Worm (Caenorhabditis elegans) whole organism, young adult: ENCODE data around the gene Y94H6A.3.

Source experiments
- B0019.2 ChIP-seq: fragments of 200-800 bp; sonication (Bioruptor generic); conservative IDR thresholded peaks from 2 replicates; pipeline ENCODE4 v1.3.6; 2022; ENCODE audit warnings: missing genetic modification reagents, missing genetic modification characterization, missing compliant biosample characterization
- B0035.1 ChIP-seq: sonication (generic microtip); optimal IDR thresholded peaks from 2 replicates; lab custom pipeline; 2016; ENCODE audit warnings: missing genetic modification characterization, mild to moderate bottlenecking, missing compliant biosample characterization, missing genotype, missing genetic modification reagents
- C06A6.2 ChIP-seq: fragments of 200-800 bp; sonication (Bioruptor generic); conservative IDR thresholded peaks from 2 replicates; pipeline ENCODE4 v1.3.6; 2022; ENCODE audit warnings: missing genetic modification characterization, missing compliant biosample characterization
- F22D6.2 ChIP-seq: sonication (generic microtip); optimal IDR thresholded peaks from 2 replicates; lab custom pipeline; 2016; ENCODE audit warnings: mild to moderate bottlenecking, missing genetic modification characterization, missing compliant biosample characterization
- F23B12.7 ChIP-seq: sonication (generic microtip); optimal IDR thresholded peaks from 2 replicates; lab custom pipeline; 2017; ENCODE audit warnings: missing genetic modification characterization, mild to moderate bottlenecking, missing compliant biosample characterization, antibody characterized with exemption, moderate library complexity; ENCODE audit not compliant: insufficient read depth
- F52B5.7 ChIP-seq: sonication (generic microtip); optimal IDR thresholded peaks from 2 replicates; lab custom pipeline; 2016; ENCODE audit warnings: mild to moderate bottlenecking, missing genetic modification characterization, missing compliant biosample characterization
- F55B11.4 ChIP-seq: sonication (generic microtip); optimal IDR thresholded peaks from 2 replicates; lab custom pipeline; 2016; ENCODE audit warnings: missing compliant biosample characterization, missing genetic modification characterization, borderline replicate concordance; ENCODE audit not compliant: insufficient read depth
- F57C9.4 ChIP-seq: sonication (generic microtip); optimal IDR thresholded peaks from 2 replicates; lab custom pipeline; 2017; ENCODE audit warnings: mild to moderate bottlenecking, missing genetic modification characterization, missing compliant biosample characterization
- K12H6.12 ChIP-seq: fragments of 200-800 bp; sonication (Bioruptor generic); optimal IDR thresholded peaks from 2 replicates; lab custom pipeline; 2018; ENCODE audit warnings: mild to moderate bottlenecking, missing genetic modification characterization, missing compliant biosample characterization
- T07F8.4 ChIP-seq: sonication (generic microtip); optimal IDR thresholded peaks from 2 replicates; lab custom pipeline; 2016; ENCODE audit warnings: mild to moderate bottlenecking, missing genetic modification characterization, moderate library complexity, missing compliant biosample characterization
- T26A5.8 ChIP-seq: sonication (generic microtip); optimal IDR thresholded peaks from 2 replicates; lab custom pipeline; 2016; ENCODE audit warnings: missing genetic modification characterization, missing compliant biosample characterization
- Y95B8A.8 ChIP-seq: fragments of 200-800 bp; sonication (Bioruptor generic); IDR thresholded peaks from 2 replicates; pipeline ENCODE4 v1.3.6; 2022; ENCODE audit warnings: missing genetic modification reagents, missing genetic modification characterization, missing compliant biosample characterization
- ZK185.1 ChIP-seq: sonication (generic microtip); optimal IDR thresholded peaks from 2 replicates; lab custom pipeline; 2016; ENCODE audit warnings: mild to moderate bottlenecking, missing genetic modification characterization, missing compliant biosample characterization; ENCODE audit not compliant: poor library complexity, severe bottlenecking
- ama-1 ChIP-seq, 3 experiments: fragments of 150-350 bp in 1 of 3; sonication (generic microtip) in 2 of 3; optimal IDR thresholded peaks; 2 replicates each; lab custom pipeline; 2014 to 2018; ENCODE audit warnings: missing biosample characterization in 2 of 3, missing genetic modification characterization in 2 of 3, missing genetic modification reagents in 2 of 3
- aptf-3 ChIP-seq: fragments of 200-800 bp; sonication (Bioruptor generic); IDR thresholded peaks from 2 replicates; pipeline ENCODE4 v1.3.6; 2022; ENCODE audit warnings: missing genetic modification characterization, missing compliant biosample characterization
- athp-1 ChIP-seq: sonication (generic microtip); optimal IDR thresholded peaks from 2 replicates; lab custom pipeline; 2017; ENCODE audit warnings: mild to moderate bottlenecking, missing genetic modification characterization, missing compliant biosample characterization
- ccch-3 ChIP-seq: fragments of 200-800 bp; sonication (Bioruptor generic); optimal IDR thresholded peaks from 2 replicates; lab custom pipeline; 2018; ENCODE audit warnings: mild to moderate bottlenecking, missing genetic modification characterization, missing compliant biosample characterization
- cebp-1 ChIP-seq, 2 experiments: fragments of 200-800 bp in 1 of 2; sonication (Bioruptor generic) in 1 of 2; sonication (generic microtip) in 1 of 2; IDR thresholded peaks in 1 of 2; optimal IDR thresholded peaks in 1 of 2; 2 replicates each; pipeline versions ENCODE4 v1.3.6 to Lab custom; 2017 to 2022; ENCODE audit warnings: missing compliant biosample characterization in 2 of 2, missing genetic modification characterization in 2 of 2, mild to moderate bottlenecking in 1 of 2, missing genetic modification reagents in 1 of 2, moderate library complexity in 1 of 2
- ceh-100 ChIP-seq: fragments of 200-800 bp; sonication (Bioruptor generic); IDR thresholded peaks from 2 replicates; pipeline ENCODE4 v1.3.6; 2022; ENCODE audit warnings: missing genetic modification reagents, missing genetic modification characterization, missing compliant biosample characterization
- ceh-58 ChIP-seq: fragments of 200-800 bp; sonication (Bioruptor generic); IDR thresholded peaks from 2 replicates; pipeline ENCODE4 v1.3.6; 2022; ENCODE audit warnings: missing genetic modification characterization, missing compliant biosample characterization
- ceh-79 ChIP-seq: sonication (generic microtip); optimal IDR thresholded peaks from 2 replicates; lab custom pipeline; 2017; ENCODE audit warnings: mild to moderate bottlenecking, missing genetic modification characterization, missing compliant biosample characterization
- die-1 ChIP-seq: sonication (generic microtip); optimal IDR thresholded peaks from 2 replicates; lab custom pipeline; 2016; ENCODE audit warnings: missing genotype, mild to moderate bottlenecking, missing genetic modification characterization, missing compliant biosample characterization
- dox-1 ChIP-seq: fragments of 200-800 bp; sonication (Bioruptor generic); IDR thresholded peaks from 2 replicates; pipeline ENCODE4 v1.3.6; 2022; ENCODE audit warnings: missing genetic modification reagents, missing genetic modification characterization, missing compliant biosample characterization
- efl-1 ChIP-seq: fragments of 150-350 bp; optimal IDR thresholded peaks from 2 replicates; lab custom pipeline; 2014; ENCODE audit warnings: missing biosample characterization, missing genetic modification reagents, missing genetic modification characterization
- fkh-3 ChIP-seq: sonication (generic microtip); optimal IDR thresholded peaks from 2 replicates; lab custom pipeline; 2016; ENCODE audit warnings: mild to moderate bottlenecking, missing genetic modification characterization, missing compliant biosample characterization
- gei-17 ChIP-seq: fragments of 200-800 bp; sonication (Bioruptor generic); optimal IDR thresholded peaks from 2 replicates; lab custom pipeline; 2018; ENCODE audit warnings: mild to moderate bottlenecking, missing genetic modification characterization, missing compliant biosample characterization
- hlh-12 ChIP-seq: sonication (generic microtip); optimal IDR thresholded peaks from 2 replicates; lab custom pipeline; 2016; ENCODE audit warnings: missing genetic modification characterization, missing compliant biosample characterization
- hlh-26 ChIP-seq: fragments of 200-800 bp; sonication (Bioruptor generic); conservative IDR thresholded peaks from 2 replicates; pipeline ENCODE4 v1.3.6; 2022; ENCODE audit warnings: missing genetic modification reagents, missing genetic modification characterization, missing compliant biosample characterization
- hrde-1 ChIP-seq: sonication (generic microtip); optimal IDR thresholded peaks from 2 replicates; lab custom pipeline; 2016; ENCODE audit warnings: missing genetic modification characterization, mild to moderate bottlenecking, missing compliant biosample characterization, moderate library complexity, missing genotype, missing genetic modification reagents, borderline replicate concordance
- lag-1 ChIP-seq: fragments of 200-800 bp; sonication (Bioruptor generic); IDR thresholded peaks from 2 replicates; pipeline ENCODE4 v1.3.6; 2022; ENCODE audit warnings: missing genetic modification reagents, missing genetic modification characterization, missing compliant biosample characterization
- lin-26 ChIP-seq: fragments of 200-800 bp; sonication (Bioruptor generic); IDR thresholded peaks from 2 replicates; pipeline ENCODE4 v1.3.6; 2022; ENCODE audit warnings: missing genetic modification reagents, missing genetic modification characterization, missing compliant biosample characterization
- lin-54 ChIP-seq: fragments of 200-800 bp; sonication (Bioruptor generic); optimal IDR thresholded peaks from 2 replicates; lab custom pipeline; 2018; ENCODE audit warnings: mild to moderate bottlenecking, missing genetic modification characterization, missing compliant biosample characterization
- madf-3 ChIP-seq: fragments of 200-800 bp; sonication (Bioruptor generic); IDR thresholded peaks from 2 replicates; pipeline ENCODE4 v1.3.6; 2022; ENCODE audit warnings: missing genetic modification reagents, missing genetic modification characterization, missing compliant biosample characterization
- madf-6 ChIP-seq: fragments of 200-800 bp; sonication (Bioruptor generic); IDR thresholded peaks from 2 replicates; pipeline ENCODE4 v1.3.6; 2022; ENCODE audit warnings: missing genetic modification reagents, missing genetic modification characterization, missing compliant biosample characterization
- mxl-1 ChIP-seq: sonication (generic microtip); optimal IDR thresholded peaks from 2 replicates; lab custom pipeline; 2016; ENCODE audit warnings: missing genetic modification characterization, missing compliant biosample characterization
- nfya-1 ChIP-seq: sonication (generic microtip); optimal IDR thresholded peaks from 2 replicates; lab custom pipeline; 2017; ENCODE audit warnings: antibody characterized with exemption, missing compliant biosample characterization, missing genetic modification characterization, borderline replicate concordance; ENCODE audit not compliant: insufficient read depth
- nfya-2 ChIP-seq: fragments of 200-800 bp; sonication (Bioruptor generic); IDR thresholded peaks from 2 replicates; pipeline ENCODE4 v1.3.6; 2022; ENCODE audit warnings: missing genetic modification reagents, missing genetic modification characterization, missing compliant biosample characterization
- nhr-80 ChIP-seq: sonication (generic microtip); optimal IDR thresholded peaks from 2 replicates; lab custom pipeline; 2016; ENCODE audit warnings: missing genetic modification characterization, missing compliant biosample characterization
- pbrm-1 ChIP-seq: fragments of 200-800 bp; sonication (Bioruptor generic); IDR thresholded peaks from 2 replicates; pipeline ENCODE4 v1.3.6; 2022; ENCODE audit warnings: missing genetic modification reagents, missing genetic modification characterization, missing compliant biosample characterization
- pha-4 ChIP-seq: fragments of 150-350 bp; sonication (generic microtip); optimal IDR thresholded peaks from 2 replicates; lab custom pipeline; 2014; ENCODE audit warnings: missing biosample characterization, missing genetic modification reagents, missing genetic modification characterization
- repo-1 ChIP-seq: sonication (generic microtip); optimal IDR thresholded peaks from 2 replicates; lab custom pipeline; 2017; ENCODE audit warnings: mild to moderate bottlenecking, missing genetic modification characterization, missing compliant biosample characterization
- rpc-1 ChIP-seq, 2 experiments: fragments of 150-350 bp in 1 of 2; sonication (generic microtip) in 1 of 2; optimal IDR thresholded peaks; 2 replicates each; lab custom pipeline; 2014 to 2018; ENCODE audit warnings: missing biosample characterization in 1 of 2, missing genetic modification characterization in 1 of 2, missing genetic modification reagents in 1 of 2, missing genotype in 1 of 2
- snpc-1.1 ChIP-seq: sonication (generic microtip); optimal IDR thresholded peaks from 2 replicates; lab custom pipeline; 2017; ENCODE audit warnings: missing genetic modification characterization, mild to moderate bottlenecking, missing compliant biosample characterization, antibody characterized with exemption, moderate library complexity, missing genotype, missing genetic modification reagents; ENCODE audit not compliant: insufficient read depth
- tbp1 ChIP-seq: fragments of 200-800 bp; sonication (Bioruptor generic); optimal IDR thresholded peaks from 2 replicates; lab custom pipeline; 2018; ENCODE audit warnings: mild to moderate bottlenecking, missing genetic modification characterization, missing compliant biosample characterization
- zfh-2 ChIP-seq: fragments of 200-800 bp; sonication (Bioruptor generic); conservative IDR thresholded peaks from 2 replicates; pipeline ENCODE4 v1.3.6; 2022; ENCODE audit warnings: missing genetic modification reagents, missing genetic modification characterization, missing compliant biosample characterization
- zim-3 ChIP-seq: sonication (generic microtip); optimal IDR thresholded peaks from 2 replicates; lab custom pipeline; 2017; ENCODE audit warnings: mild to moderate bottlenecking, missing genetic modification characterization, moderate library complexity, missing compliant biosample characterization
- ztf-26 ChIP-seq: sonication (generic microtip); optimal IDR thresholded peaks from 2 replicates; lab custom pipeline; 2017; ENCODE audit warnings: missing genetic modification characterization, missing compliant biosample characterization
- ztf-3 ChIP-seq: fragments of 200-800 bp; sonication (Bioruptor generic); optimal IDR thresholded peaks from 2 replicates; lab custom pipeline; 2018; ENCODE audit warnings: mild to moderate bottlenecking, missing genetic modification characterization, missing compliant biosample characterization

Gene Y94H6A.3

ce11 chrIV:2725784-2726183 lies 49.5 kb downstream of the Y94H6A.3 start, which contains the start of gene ubxn-2 (continued):
- 0 out of 2 replicates have a peak, but pooled peaks have one; percentile 60 for TF ChIP-seq madf-3
- TF ChIP-seq F52B5.7 (tag; lab: Kevin White, UChicago): no peak
- no peak for TF ChIP-seq rpc-1 (optimal IDR thresholded peaks at IDR 0.05; lab: Kevin White, UChicago)
- no peak for TF ChIP-seq rpc-1 (tag; optimal IDR thresholded peaks at IDR 0.05; lab: Kevin White, UChicago)
- no peak for TF ChIP-seq F57C9.4 (tag; lab: Kevin White, UChicago)
- TF ChIP-seq mxl-1 (tag; lab: Kevin White, UChicago): no peak
- no peak for TF ChIP-seq ceh-100 (GFP tag; lab: Robert Waterston, UW)
- TF ChIP-seq C06A6.2 (GFP tag; lab: Robert Waterston, UW): no peak
- TF ChIP-seq F55B11.4: no peak
- TF ChIP-seq lag-1: no peak
- TF ChIP-seq dox-1 (GFP tag; lab: Robert Waterston, UW): peak; percentile 83
- no peak for TF ChIP-seq hlh-12
- TF ChIP-seq T26A5.8 (tag; lab: Kevin White, UChicago): no peak
- TF ChIP-seq B0019.2: no peak
- peak; percentile 35 for TF ChIP-seq F23B12.7 (tag; lab: Kevin White, UChicago)
- no peak for TF ChIP-seq ama-1 (optimal IDR thresholded peaks at IDR 0.05; lab: Kevin White, UChicago)
- no peak for TF ChIP-seq ama-1 (GFP tag; optimal IDR thresholded peaks at IDR 0.05; lab: Kevin White, UChicago)
- no peak for TF ChIP-seq zim-3 (tag; lab: Kevin White, UChicago)
- TF ChIP-seq snpc-1.1 (tag; lab: Kevin White, UChicago): no peak
- no peak for TF ChIP-seq B0035.1
- no peak for TF ChIP-seq lin-26 (GFP tag; lab: Robert Waterston, UW)
- TF ChIP-seq hlh-26 (GFP tag; lab: Robert Waterston, UW): no peak
- no peak for TF ChIP-seq T07F8.4 (tag; lab: Kevin White, UChicago)
- peak; percentile 70 for TF ChIP-seq ztf-26 (tag; lab: Kevin White, UChicago)
- peak; percentile 76 for TF ChIP-seq pbrm-1 (GFP tag; lab: Robert Waterston, UW)
- TF ChIP-seq fkh-3 (tag; lab: Kevin White, UChicago): no peak
- TF ChIP-seq tbp1: peak; percentile 58
- TF ChIP-seq repo-1: peak; percentile 59
- no peak for TF ChIP-seq aptf-3
- no peak for TF ChIP-seq ceh-79 (tag; lab: Kevin White, UChicago)
- no peak for TF ChIP-seq die-1 (tag; lab: Kevin White, UChicago)
- peak; percentile 30; the same call in 1 of the 2 replicates for TF ChIP-seq zfh-2 (GFP tag; lab: Robert Waterston, UW)
- peak; percentile 62 for TF ChIP-seq madf-6 (GFP tag; lab: Robert Waterston, UW)
- TF ChIP-seq lin-54 (GFP tag; lab: Kevin White, UChicago): peak; percentile 79
- no peak for TF ChIP-seq ceh-58 (GFP tag; lab: Robert Waterston, UW)
- no peak for TF ChIP-seq nfya-2 (GFP tag; lab: Robert Waterston, UW)
- TF ChIP-seq Y95B8A.8 (GFP tag; lab: Robert Waterston, UW): no peak
- TF ChIP-seq athp-1 (tag; lab: Kevin White, UChicago): no peak
- no peak for TF ChIP-seq hrde-1 (tag; lab: Kevin White, UChicago)
- peak; percentile 18 for TF ChIP-seq gei-17 (GFP tag; lab: Kevin White, UChicago)
- no peak for TF ChIP-seq ZK185.1 (tag; lab: Kevin White, UChicago)
- no peak for TF ChIP-seq ztf-3
- TF ChIP-seq F22D6.2 (tag; lab: Kevin White, UChicago): no peak
- no peak for TF ChIP-seq pha-4 (tag; lab: Kevin White, UChicago)
- TF ChIP-seq efl-1 (GFP tag; lab: Kevin White, UChicago): peak; percentile 31
- TF ChIP-seq ccch-3 (GFP tag; lab: Kevin White, UChicago): no peak
- TF ChIP-seq cebp-1 (GFP tag; IDR thresholded peaks at IDR 0.05; lab: Robert Waterston, UW): no peak
- TF ChIP-seq cebp-1 (tag; optimal IDR thresholded peaks at IDR 0.05; lab: Kevin White, UChicago): peak; percentile 78
- no peak for TF ChIP-seq nfya-1 (tag; lab: Kevin White, UChicago)
- no peak for TF ChIP-seq K12H6.12
- TF ChIP-seq nhr-80 (tag; lab: Kevin White, UChicago): peak; percentile 32
